Fruit fly (Drosophila melanogaster): Measurements from ENCODE around the gene CG32532.

The CG32532 gene

DNA sequence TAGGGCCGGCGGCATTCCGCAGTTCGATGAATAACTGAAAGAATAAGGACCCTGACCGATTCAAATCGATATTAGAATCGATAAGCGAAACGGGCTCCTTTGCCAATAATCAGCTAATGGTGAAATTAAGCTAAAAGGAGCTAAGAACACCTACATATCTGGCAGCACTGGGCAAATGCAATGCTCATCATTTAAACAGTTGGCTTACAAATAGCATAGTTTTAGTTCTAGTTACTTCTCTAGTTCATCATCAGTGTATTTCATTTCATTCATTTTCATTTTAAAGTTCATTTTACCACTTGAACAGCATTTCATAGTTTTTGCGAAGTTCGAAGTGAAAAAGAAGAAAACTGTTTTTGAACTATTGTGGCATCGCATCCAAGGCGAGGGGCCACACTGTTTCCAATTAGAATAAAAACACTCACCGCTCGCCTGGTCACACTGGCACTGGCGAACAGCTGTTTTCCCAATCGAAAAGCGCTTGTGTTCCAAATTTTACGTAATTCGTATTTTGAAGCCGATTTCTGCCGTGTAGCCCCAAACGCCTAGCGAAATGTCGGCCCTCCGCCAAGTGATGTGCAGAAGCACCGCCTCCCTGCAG lies 55.2 kb downstream of the CG32532 start, which contains the start of the genes pcm and ND-18 (continued):
- TF ChIP-seq CG15696 (tag; optimal IDR thresholded peaks at IDR 0.05) (no peak), toy (GFP tag; IDR thresholded peaks at IDR 0.05) (no peak), gt (GFP tag; IDR thresholded peaks at IDR 0.05) (no peak), CG15479 (GFP tag; optimal IDR thresholded peaks at IDR 0.05) (no peak), Spps (tag; optimal IDR thresholded peaks at IDR 0.05) (no peak), NK7.1 (GFP tag; optimal IDR thresholded peaks at IDR 0.05) (no peak), CG12299 (tag; optimal IDR thresholded peaks at IDR 0.05) (no peak), CG1602 (GFP tag; optimal IDR thresholded peaks at IDR 0.05) (no peak), dysf (GFP tag; IDR thresholded peaks at IDR 0.05) (no peak), Kr (GFP tag; optimal IDR thresholded peaks at IDR 0.05) (no peak), crol (GFP tag; IDR thresholded peaks at IDR 0.05) (no peak), CG1233 (GFP tag; optimal IDR thresholded peaks at IDR 0.05) (no peak), Nf-YB (GFP tag; optimal IDR thresholded peaks at IDR 0.05) (no peak), CG7357 (GFP tag; IDR thresholded peaks at IDR 0.05) (no peak), amos (GFP tag; IDR thresholded peaks at IDR 0.05; ENCODE audit: partially characterized antibody) (peak; percentile 18), Med (GFP tag) (peak; percentile 61), Hand (GFP tag; optimal IDR thresholded peaks at IDR 0.05) (no peak), Adf1 (GFP tag; IDR thresholded peaks at IDR 0.05) (no peak), ash1 (GFP tag; optimal IDR thresholded peaks at IDR 0.05) (no peak), unc-4 (GFP tag; IDR thresholded peaks at IDR 0.05; ENCODE audit: partially characterized antibody) (0 out of 2 replicates have a peak, but pooled peaks have one; percentile 22), CG6272 (GFP tag; IDR thresholded peaks at IDR 0.05) (no peak), PHDP (tag; optimal IDR thresholded peaks at IDR 0.05) (no peak), Drgx (GFP tag; IDR thresholded peaks at IDR 0.05) (no peak), Sox102F (GFP tag; optimal IDR thresholded peaks at IDR 0.05) (no peak), vnd (GFP tag; IDR thresholded peaks at IDR 0.05; ENCODE audit: partially characterized antibody) (no peak), CG17359 (tag; optimal IDR thresholded peaks at IDR 0.05) (no peak), Hr51 (GFP tag; optimal IDR thresholded peaks at IDR 0.05) (no peak), CG17385 (GFP tag; optimal IDR thresholded peaks at IDR 0.05) (no peak), Scr (GFP tag; IDR thresholded peaks at IDR 0.05; ENCODE audit: partially characterized antibody) (0 out of 2 replicates have a peak, but pooled peaks have one; percentile 19), CG13287 (GFP tag; IDR thresholded peaks at IDR 0.05; ENCODE audit: partially characterized antibody) (peak; percentile 18; the same call in 1 of the 2 replicates), CG2120 (GFP tag; optimal IDR thresholded peaks at IDR 0.05) (peak; percentile 4), esg (GFP tag; conservative IDR thresholded peaks at IDR 0.05) (no peak), zen (tag; optimal IDR thresholded peaks at IDR 0.05) (peak; percentile 2), br (optimal IDR thresholded peaks at IDR 0.05) (no peak), knrl (GFP tag; IDR thresholded peaks at IDR 0.05; ENCODE audit: partially characterized antibody) (0 out of 3 replicates have a peak, but pooled peaks have one; percentile 28), CG14441 (GFP tag; IDR thresholded peaks at IDR 0.05) (no peak), sug (tag; optimal IDR thresholded peaks at IDR 0.05) (no peak), Pdp1 (GFP tag; optimal IDR thresholded peaks at IDR 0.05) (peak in 1 of 2 experiments; percentile 95), CG11723 (GFP tag; optimal IDR thresholded peaks at IDR 0.05) (no peak), tin (GFP tag; optimal IDR thresholded peaks at IDR 0.05) (no peak), wor (GFP tag; IDR thresholded peaks at IDR 0.05) (no peak), CG32767 (GFP tag; IDR thresholded peaks at IDR 0.05) (no peak), HLH54F (GFP tag; optimal IDR thresholded peaks at IDR 0.05) (peak; percentile 5), CG12391 (tag; optimal IDR thresholded peaks at IDR 0.05) (peak; percentile 25), Ets65A (GFP tag) (peak; percentile 21), fu2 (GFP tag; optimal IDR thresholded peaks at IDR 0.05) (no peak), CG31441 (GFP tag; IDR thresholded peaks at IDR 0.05) (no peak), CG12744 (GFP tag; optimal IDR thresholded peaks at IDR 0.05) (no peak), corto (GFP tag; optimal IDR thresholded peaks at IDR 0.05) (no peak), Dfd (GFP tag; optimal IDR thresholded peaks at IDR 0.05) (no peak)

Data from whole organism, embryonic.